Fruit fly (Drosophila melanogaster): ENCODE measurements around the gene CG15370.

CG15370 gene

DNA sequence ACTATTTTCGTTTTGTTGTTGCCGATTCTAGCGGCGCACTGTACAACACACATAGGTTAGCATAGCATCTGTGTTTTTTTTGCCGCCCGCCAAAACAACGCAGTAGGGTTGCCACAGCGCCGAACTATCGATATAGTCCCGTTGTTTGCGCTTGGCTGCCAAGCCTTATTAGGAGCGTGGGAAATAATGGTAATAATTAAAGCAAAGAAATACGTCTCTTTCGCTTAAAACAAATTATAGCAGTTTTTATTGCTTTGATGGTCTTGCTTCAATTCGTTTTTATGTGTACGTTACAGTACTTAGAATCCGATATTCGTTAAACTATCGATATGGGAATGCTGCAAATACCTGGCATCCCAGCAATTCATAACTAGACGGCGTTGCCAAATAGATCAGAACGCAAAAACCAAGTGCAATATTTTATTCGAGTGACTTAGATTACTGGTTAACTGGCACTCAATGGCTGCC is 18.2 kb downstream of the CG15370 start, which contains the start of the genes mxc and Larp7 (continued):
- TF ChIP-seq her (GFP tag; optimal IDR thresholded peaks at IDR 0.05) (peak; percentile 48), CG9797 (GFP tag; optimal IDR thresholded peaks at IDR 0.05) (peak; percentile 53), CG4282 (GFP tag; optimal IDR thresholded peaks at IDR 0.05) (peak; percentile 16), zfh2 (GFP tag; optimal IDR thresholded peaks at IDR 0.05) (peak; percentile 77), CG15073 (GFP tag; optimal IDR thresholded peaks at IDR 0.05) (no peak), CG11696 (GFP tag; IDR thresholded peaks at IDR 0.05) (no peak), Sry-β (GFP tag; optimal IDR thresholded peaks at IDR 0.05) (no peak), Antp (GFP tag; optimal IDR thresholded peaks at IDR 0.05) (peak; percentile 67), CG18619 (GFP tag; optimal IDR thresholded peaks at IDR 0.05) (peak; percentile 43), CG3281 (GFP tag; optimal IDR thresholded peaks at IDR 0.05) (no peak), CG12236 (GFP tag; optimal IDR thresholded peaks at IDR 0.05) (no peak), Hr39 (optimal IDR thresholded peaks at IDR 0.05) (no peak), cad (GFP tag; optimal IDR thresholded peaks at IDR 0.05) (no peak), CG1647 (GFP tag; optimal IDR thresholded peaks at IDR 0.05) (peak; percentile 21), ems (GFP tag; optimal IDR thresholded peaks at IDR 0.05) (peak; percentile 37), B-H2 (GFP tag; optimal IDR thresholded peaks at IDR 0.05) (no peak), nmo (GFP tag; optimal IDR thresholded peaks at IDR 0.05) (peak; percentile 73), CG9609 (GFP tag; optimal IDR thresholded peaks at IDR 0.05) (peak; percentile 76), CG9876 (GFP tag; optimal IDR thresholded peaks at IDR 0.05) (peak; percentile 39), CG17186 (GFP tag; optimal IDR thresholded peaks at IDR 0.05) (peak; percentile 83), CG34224 (GFP tag; IDR thresholded peaks at IDR 0.05; ENCODE audit: partially characterized antibody) (peak; percentile 83), CG12659 (GFP tag; optimal IDR thresholded peaks at IDR 0.05) (peak; percentile 69), caup (GFP tag; optimal IDR thresholded peaks at IDR 0.05; ENCODE audit: severe bottlenecking) (no peak), Xbp1 (GFP tag; optimal IDR thresholded peaks at IDR 0.05) (peak; percentile 69), sisA (GFP tag; IDR thresholded peaks at IDR 0.05) (peak; percentile 66), CG13624 (GFP tag; optimal IDR thresholded peaks at IDR 0.05) (peak; percentile 70), CG12104 (GFP tag; optimal IDR thresholded peaks at IDR 0.05) (peak; percentile 35), phol (tag; optimal IDR thresholded peaks at IDR 0.05) (peak; percentile 70), ro (GFP tag; IDR thresholded peaks at IDR 0.05) (no peak), CG12155 (GFP tag; optimal IDR thresholded peaks at IDR 0.05) (peak; percentile 65), knrl (GFP tag; IDR thresholded peaks at IDR 0.05; ENCODE audit: partially characterized antibody) (peak; percentile 91), Jarid2 (GFP tag; optimal IDR thresholded peaks at IDR 0.05) (no peak), sens (GFP tag) (peak; percentile 85), scrt (GFP tag; optimal IDR thresholded peaks at IDR 0.05) (no peak), CG9817 (tag; optimal IDR thresholded peaks at IDR 0.05) (peak; percentile 73), CG33213 (GFP tag; optimal IDR thresholded peaks at IDR 0.05) (peak; percentile 48), hbn (GFP tag; IDR thresholded peaks at IDR 0.05; ENCODE audit: partially characterized antibody) (peak; percentile 86), CG14710 (tag; optimal IDR thresholded peaks at IDR 0.05) (peak; percentile 80), CG15514 (GFP tag; optimal IDR thresholded peaks at IDR 0.05) (no peak), CG12744 (GFP tag; optimal IDR thresholded peaks at IDR 0.05) (no peak), B-H1 (GFP tag; IDR thresholded peaks at IDR 0.05) (no peak), chinmo (GFP tag; IDR thresholded peaks at IDR 0.05; ENCODE audit: partially characterized antibody) (peak; percentile 79; the same call in 2 of the 4 replicates), Hr51 (GFP tag; optimal IDR thresholded peaks at IDR 0.05) (peak in 1 of 2 experiments; percentile 42), Doc3 (GFP tag; IDR thresholded peaks at IDR 0.05; ENCODE audit: partially characterized antibody) (peak; percentile 82), lilli (GFP tag; optimal IDR thresholded peaks at IDR 0.05) (peak; percentile 74), tll (GFP tag; optimal IDR thresholded peaks at IDR 0.05) (peak in 1 of 2 experiments; percentile 85), CG1603 (tag; optimal IDR thresholded peaks at IDR 0.05) (no peak), jigr1 (GFP tag; IDR thresholded peaks at IDR 0.05) (0 out of 3 replicates have a peak, but pooled peaks have one; percentile 15), hth (optimal IDR thresholded peaks at IDR 0.05) (no peak), Mes4 (GFP tag; optimal IDR thresholded peaks at IDR 0.05) (peak; percentile 40)
